Fruit fly (Drosophila melanogaster) whole organism, prepupa: ENCODE measurements around the gene ebi.

Experiments used
- Blimp-1 ChIP-seq: fragments of 200-800 bp; sonication (Bioruptor generic); optimal IDR thresholded peaks from 3 replicates; lab custom pipeline; 2017; ENCODE audit warnings: missing biosample characterization, missing genetic modification characterization, mild to moderate bottlenecking, moderate library complexity, missing genetic modification reagents
- CG10669 ChIP-seq: fragments of 200-800 bp; sonication (Bioruptor generic); optimal IDR thresholded peaks from 3 replicates; lab custom pipeline; 2018; ENCODE audit warnings: missing biosample characterization, mild to moderate bottlenecking, missing genetic modification characterization, moderate library complexity
- CG11294 ChIP-seq: fragments of 200-800 bp; sonication (Bioruptor generic); IDR thresholded peaks from 2 replicates; pipeline ENCODE4 v1.3.6; 2022; ENCODE audit warnings: missing biosample characterization, missing genetic modification characterization
- CG11762 ChIP-seq: fragments of 200-800 bp; sonication (Bioruptor generic); optimal IDR thresholded peaks from 3 replicates; lab custom pipeline; 2016; ENCODE audit warnings: missing biosample characterization, missing genetic modification characterization; ENCODE audit not compliant: insufficient read depth
- CG11902 ChIP-seq: fragments of 200-800 bp; sonication (Bioruptor generic); optimal IDR thresholded peaks from 3 replicates; lab custom pipeline; 2016; ENCODE audit warnings: missing biosample characterization, missing genetic modification characterization
- CG15336 ChIP-seq: fragments of 200-800 bp; sonication (Bioruptor generic); IDR thresholded peaks from 2 replicates; pipeline ENCODE4 v1.3.6; 2022; ENCODE audit warnings: missing biosample characterization, missing genetic modification characterization
- CG1621 ChIP-seq: fragments of 200-800 bp; sonication (Bioruptor generic); optimal IDR thresholded peaks from 3 replicates; lab custom pipeline; 2018; ENCODE audit warnings: missing biosample characterization, mild to moderate bottlenecking, missing genetic modification characterization
- CG16779 ChIP-seq: fragments of 200-800 bp; sonication (Bioruptor generic); optimal IDR thresholded peaks from 3 replicates; lab custom pipeline; 2017; ENCODE audit warnings: missing biosample characterization, mild to moderate bottlenecking, missing genetic modification characterization
- CG3032 ChIP-seq: fragments of 200-800 bp; optimal IDR thresholded peaks from 2 replicates; lab custom pipeline; 2019; ENCODE audit warnings: missing biosample characterization, mild to moderate bottlenecking, missing genetic modification characterization, moderate library complexity
- CG31627 ChIP-seq: fragments of 200-800 bp; sonication (Bioruptor generic); optimal IDR thresholded peaks from 3 replicates; lab custom pipeline; 2016; ENCODE audit warnings: missing biosample characterization, missing genetic modification characterization
- CG32006 ChIP-seq: fragments of 200-800 bp; sonication (Bioruptor generic); optimal IDR thresholded peaks from 3 replicates; lab custom pipeline; 2017; ENCODE audit warnings: missing biosample characterization, mild to moderate bottlenecking, missing genetic modification characterization
- CG34406 ChIP-seq: fragments of 200-800 bp; sonication (Bioruptor generic); optimal IDR thresholded peaks from 3 replicates; lab custom pipeline; 2016; ENCODE audit warnings: missing biosample characterization, missing genetic modification characterization
- CG3919 ChIP-seq: fragments of 200-800 bp; sonication (Bioruptor generic); optimal IDR thresholded peaks from 3 replicates; lab custom pipeline; 2016; ENCODE audit warnings: missing biosample characterization, missing genetic modification characterization
- CG4318 ChIP-seq: fragments of 200-800 bp; sonication (Bioruptor generic); optimal IDR thresholded peaks from 3 replicates; lab custom pipeline; 2017; ENCODE audit warnings: missing biosample characterization, mild to moderate bottlenecking, missing genetic modification characterization
- CG6163 ChIP-seq: fragments of 200-800 bp; sonication (Bioruptor generic); IDR thresholded peaks from 3 replicates; pipeline ENCODE4 v1.3.6; 2022; ENCODE audit warnings: missing biosample characterization, missing genetic modification characterization
- CG6276 ChIP-seq: fragments of 200-800 bp; sonication (Bioruptor generic); optimal IDR thresholded peaks from 2 replicates; lab custom pipeline; 2017; ENCODE audit warnings: missing biosample characterization, mild to moderate bottlenecking, missing genetic modification characterization
- CG6792 ChIP-seq: fragments of 200-800 bp; sonication (Bioruptor generic); optimal IDR thresholded peaks from 3 replicates; lab custom pipeline; 2016; ENCODE audit warnings: missing biosample characterization, missing genetic modification characterization
- CG8319 ChIP-seq: fragments of 200-800 bp; sonication (Bioruptor generic); optimal IDR thresholded peaks from 3 replicates; lab custom pipeline; 2016; ENCODE audit warnings: missing biosample characterization, missing genetic modification characterization
- CG9139 ChIP-seq: fragments of 200-800 bp; sonication (Bioruptor generic); optimal IDR thresholded peaks from 3 replicates; lab custom pipeline; 2017; ENCODE audit warnings: missing biosample characterization, mild to moderate bottlenecking, missing genetic modification characterization
- Eip75B ChIP-seq: fragments of 200-800 bp; sonication (Bioruptor generic); optimal IDR thresholded peaks from 3 replicates; lab custom pipeline; 2016; ENCODE audit warnings: missing biosample characterization, missing genetic modification characterization
- Eip93F ChIP-seq: fragments of 200-800 bp; sonication (Bioruptor generic); optimal IDR thresholded peaks from 2 replicates; lab custom pipeline; 2016; ENCODE audit warnings: missing biosample characterization, mild to moderate bottlenecking, missing genetic modification characterization
- Ets21C ChIP-seq: fragments of 200-800 bp; sonication (Bioruptor generic); optimal IDR thresholded peaks from 3 replicates; lab custom pipeline; 2016; ENCODE audit warnings: missing biosample characterization, missing genetic modification characterization
- Ets96B ChIP-seq: fragments of 200-800 bp; optimal IDR thresholded peaks from 2 replicates; lab custom pipeline; 2019; ENCODE audit warnings: missing biosample characterization, mild to moderate bottlenecking, missing genetic modification characterization, moderate library complexity
- Hr38 ChIP-seq: sonication (Bioruptor generic); optimal IDR thresholded peaks from 2 replicates; lab custom pipeline; 2016; ENCODE audit warnings: missing biosample characterization, missing genetic modification characterization
- Hr39 ChIP-seq: fragments of 200-800 bp; sonication (Bioruptor generic); optimal IDR thresholded peaks from 2 replicates; lab custom pipeline; 2016; ENCODE audit warnings: missing biosample characterization, missing genetic modification characterization
- Met ChIP-seq: fragments of 200-800 bp; sonication (Bioruptor generic); optimal IDR thresholded peaks from 3 replicates; lab custom pipeline; 2016; ENCODE audit warnings: missing biosample characterization, missing genetic modification characterization
- OdsH ChIP-seq: fragments of 200-800 bp; sonication (Bioruptor generic); optimal IDR thresholded peaks from 3 replicates; lab custom pipeline; 2016; ENCODE audit warnings: missing biosample characterization, missing genetic modification characterization
- Smox ChIP-seq: fragments of 200-800 bp; sonication (Bioruptor generic); optimal IDR thresholded peaks from 3 replicates; lab custom pipeline; 2016; ENCODE audit warnings: missing biosample characterization, missing genetic modification characterization
- Sox102F ChIP-seq: fragments of 200-800 bp; sonication (Bioruptor generic); optimal IDR thresholded peaks from 2 replicates; lab custom pipeline; 2016; ENCODE audit warnings: missing biosample characterization, mild to moderate bottlenecking, missing genetic modification characterization
- Sox14 ChIP-seq: fragments of 200-800 bp; sonication (Bioruptor generic); optimal IDR thresholded peaks from 3 replicates; lab custom pipeline; 2016; ENCODE audit warnings: missing biosample characterization, missing genetic modification characterization
- Sox15 ChIP-seq: fragments of 200-800 bp; sonication (Bioruptor generic); optimal IDR thresholded peaks from 3 replicates; lab custom pipeline; 2016; ENCODE audit warnings: missing biosample characterization, missing genetic modification characterization
- achi ChIP-seq: fragments of 200-800 bp; sonication (Bioruptor generic); optimal IDR thresholded peaks from 3 replicates; lab custom pipeline; 2016; ENCODE audit warnings: missing biosample characterization, missing genetic modification characterization
- cyc ChIP-seq: fragments of 200-800 bp; sonication (Bioruptor generic); optimal IDR thresholded peaks from 3 replicates; lab custom pipeline; 2016; ENCODE audit warnings: missing biosample characterization, missing genetic modification characterization
- dac ChIP-seq: fragments of 200-800 bp; sonication (Bioruptor generic); optimal IDR thresholded peaks from 2 replicates; lab custom pipeline; 2017; ENCODE audit warnings: missing biosample characterization, mild to moderate bottlenecking, missing genetic modification characterization
- eg ChIP-seq: fragments of 200-800 bp; sonication (Bioruptor generic); IDR thresholded peaks from 3 replicates; pipeline ENCODE4 v1.3.6; 2022; ENCODE audit warnings: missing biosample characterization, missing genetic modification characterization
- esn ChIP-seq: fragments of 200-800 bp; sonication (Bioruptor generic); optimal IDR thresholded peaks from 2 replicates; lab custom pipeline; 2016; ENCODE audit warnings: missing biosample characterization, mild to moderate bottlenecking, missing genetic modification characterization, moderate library complexity
- fd59A ChIP-seq: fragments of 200-800 bp; sonication (Bioruptor generic); optimal IDR thresholded peaks from 2 replicates; lab custom pipeline; 2017; ENCODE audit warnings: missing biosample characterization, mild to moderate bottlenecking, missing genetic modification characterization, missing genetic modification reagents
- fd85E ChIP-seq: fragments of 200-800 bp; sonication (Bioruptor generic); optimal IDR thresholded peaks from 3 replicates; lab custom pipeline; 2016; ENCODE audit warnings: missing biosample characterization, missing genetic modification characterization
- fkh ChIP-seq: fragments of 200-800 bp; sonication (Bioruptor generic); optimal IDR thresholded peaks from 3 replicates; lab custom pipeline; 2017; ENCODE audit warnings: missing biosample characterization, mild to moderate bottlenecking, missing genetic modification characterization, moderate library complexity
- lz ChIP-seq: fragments of 200-800 bp; sonication (Bioruptor generic); optimal IDR thresholded peaks from 3 replicates; lab custom pipeline; 2016; ENCODE audit warnings: missing biosample characterization, missing genetic modification characterization
- pdm3 ChIP-seq: fragments of 200-800 bp; sonication (Bioruptor generic); optimal IDR thresholded peaks from 3 replicates; lab custom pipeline; 2016; ENCODE audit warnings: missing biosample characterization, missing genetic modification characterization
- salr ChIP-seq, 2 experiments: fragments of 200-800 bp; sonication (Bioruptor generic); optimal IDR thresholded peaks; 3 replicates each; lab custom pipeline; 2016 to 2018; ENCODE audit warnings: missing biosample characterization in 2 of 2, missing genetic modification characterization in 2 of 2, mild to moderate bottlenecking in 1 of 2
- spab ChIP-seq: fragments of 200-800 bp; sonication (Bioruptor generic); optimal IDR thresholded peaks from 2 replicates; lab custom pipeline; 2017; ENCODE audit warnings: missing biosample characterization, mild to moderate bottlenecking, missing genetic modification characterization, missing genetic modification reagents
- ss ChIP-seq, 2 experiments: fragments of 200-800 bp; sonication (Bioruptor generic); optimal IDR thresholded peaks; 2 replicates in 1 of 2; 3 replicates in 1 of 2; lab custom pipeline; 2017 to 2018; ENCODE audit warnings: mild to moderate bottlenecking in 2 of 2, missing biosample characterization in 2 of 2, missing genetic modification characterization in 2 of 2, moderate library complexity in 1 of 2
- svp ChIP-seq: fragments of 200-800 bp; sonication (Bioruptor generic); peaks from one replicate; lab custom pipeline; 2016; ENCODE audit warnings: missing biosample characterization, missing genetic modification characterization
- topi ChIP-seq: fragments of 200-800 bp; sonication (Bioruptor generic); optimal IDR thresholded peaks from 3 replicates; lab custom pipeline; 2016; ENCODE audit warnings: missing biosample characterization, missing genetic modification characterization
- vri ChIP-seq: fragments of 200-800 bp; sonication (Bioruptor generic); optimal IDR thresholded peaks from 3 replicates; lab custom pipeline; 2016; ENCODE audit warnings: missing biosample characterization, mild to moderate bottlenecking, missing genetic modification characterization

The ebi gene

DNA sequence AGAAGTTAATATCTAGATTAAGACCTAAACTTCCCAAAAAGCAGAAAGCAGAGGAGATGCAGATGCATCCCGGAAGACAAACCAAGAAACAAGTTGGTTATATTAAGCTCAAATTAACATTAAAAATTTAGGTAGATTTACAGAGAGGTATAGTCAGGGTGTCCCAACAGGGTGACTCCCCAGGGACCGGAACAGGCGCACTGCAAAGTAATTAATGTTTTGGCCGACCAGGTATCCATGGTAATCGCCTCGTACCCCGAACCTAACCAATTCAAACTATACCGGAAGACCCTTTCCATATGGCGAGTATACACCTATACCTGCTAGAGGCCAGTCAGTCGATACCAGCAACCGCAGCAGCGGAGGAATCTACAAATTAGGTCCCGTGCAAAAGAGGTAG is 7.7 kb downstream of the ebi start, which contains the start of gene BBS8:
BBS8 (plus strand) TSS at position 301 of the 400 bp plus-strand sequence.
- TF ChIP-seq Ets21C (GFP tag; lab: Kevin White, UChicago) (no peak), Smox (no peak), CG32006 (GFP tag; lab: Kevin White, UChicago) (no peak), salr (GFP tag; optimal IDR thresholded peaks at IDR 0.05; lab: Kevin White, UChicago) (no peak), fd59A (GFP tag; lab: Kevin White, UChicago) (no peak), fkh (GFP tag; lab: Kevin White, UChicago) (no peak), Eip93F (GFP tag; lab: Kevin White, UChicago) (no peak), dac (no peak), Sox102F (GFP tag; lab: Kevin White, UChicago) (no peak), lz (GFP tag; lab: Kevin White, UChicago) (no peak), CG4318 (GFP tag; lab: Kevin White, UChicago) (no peak), CG11902 (GFP tag; lab: Kevin White, UChicago) (no peak), OdsH (GFP tag; lab: Kevin White, UChicago) (no peak), pdm3 (GFP tag; lab: Kevin White, UChicago) (no peak), CG6276 (GFP tag; lab: Kevin White, UChicago) (no peak), CG34406 (no peak), CG15336 (GFP tag; lab: Robert Waterston, UW) (no peak)

DNA sequence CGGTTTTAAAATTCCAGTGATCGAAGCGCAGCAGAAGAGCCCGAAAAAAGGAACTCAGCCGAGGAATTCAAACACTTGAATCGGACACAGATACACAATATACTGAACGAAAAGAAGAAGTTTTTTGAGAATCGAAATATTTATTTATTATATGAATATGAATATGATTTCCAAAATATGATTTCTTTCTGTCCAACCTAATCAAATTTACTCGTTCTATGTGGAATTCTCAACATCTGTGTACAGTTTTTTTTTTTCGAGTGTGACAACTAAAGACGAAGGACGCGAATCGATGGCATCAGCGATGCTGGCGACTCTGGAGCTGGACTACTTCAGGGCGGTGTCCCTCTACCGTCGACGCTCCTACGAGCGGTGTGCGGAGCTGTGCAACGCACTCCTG is 8.3 kb downstream of the ebi start:
- TF ChIP-seq CG3032 (tag; lab: Kevin White, UChicago) (peak; percentile 24), Ets96B (tag; lab: Kevin White, UChicago) (peak; percentile 28), CG16779 (tag; lab: Kevin White, UChicago) (peak; percentile 36), Sox102F (GFP tag; lab: Kevin White, UChicago) (peak; percentile 86), esn (GFP tag; lab: Kevin White, UChicago) (peak; percentile 90), CG11762 (GFP tag; lab: Kevin White, UChicago) (no peak), OdsH (GFP tag; lab: Kevin White, UChicago) (peak; percentile 56), Met (peak; percentile 86), CG6792 (GFP tag; lab: Kevin White, UChicago) (peak; percentile 68), pdm3 (GFP tag; lab: Kevin White, UChicago) (peak; percentile 59), Sox14 (GFP tag; lab: Kevin White, UChicago) (peak; percentile 69), CG4318 (GFP tag; lab: Kevin White, UChicago) (no peak), CG3919 (GFP tag; lab: Kevin White, UChicago) (peak; percentile 74), CG15336 (GFP tag; lab: Robert Waterston, UW) (peak; percentile 12; the same call in 1 of the 2 replicates), Sox15 (GFP tag; lab: Kevin White, UChicago) (no peak), CG32006 (GFP tag; lab: Kevin White, UChicago) (peak; percentile 25), Ets21C (GFP tag; lab: Kevin White, UChicago) (peak; percentile 42), eg (GFP tag; lab: Robert Waterston, UW) (no peak), spab (GFP tag; lab: Kevin White, UChicago) (peak; percentile 1), svp (GFP tag; lab: Kevin White, UChicago) (peak; percentile 93), CG11294 (no peak), Hr39 (peak; percentile 77), Hr38 (GFP tag; lab: Kevin White, UChicago) (no peak), Eip93F (GFP tag; lab: Kevin White, UChicago) (peak; percentile 65), CG8319 (GFP tag; lab: Kevin White, UChicago) (peak; percentile 14), Eip75B (GFP tag; lab: Kevin White, UChicago) (peak; percentile 75), Smox (peak; percentile 83), CG31627 (GFP tag; lab: Kevin White, UChicago) (peak; percentile 78), CG9139 (GFP tag; lab: Kevin White, UChicago) (no peak), achi (GFP tag; lab: Kevin White, UChicago) (peak; percentile 62), CG11902 (GFP tag; lab: Kevin White, UChicago) (peak; percentile 13), vri (GFP tag; lab: Kevin White, UChicago) (peak; percentile 89), cyc (peak; percentile 78), dac (no peak), topi (GFP tag; lab: Kevin White, UChicago) (peak; percentile 83), fd85E (no peak), fkh (GFP tag; lab: Kevin White, UChicago) (no peak), CG34406 (peak; percentile 49), CG10669 (GFP tag; lab: Kevin White, UChicago) (peak; percentile 10), ss (GFP tag; optimal IDR thresholded peaks at IDR 0.05; lab: Kevin White, UChicago) (peak in 1 of 2 experiments; percentile 11), lz (GFP tag; lab: Kevin White, UChicago) (peak; percentile 79), CG6163 (peak; percentile 66; the same call in 2 of the 3 replicates), CG1621 (tag; lab: Kevin White, UChicago) (peak; percentile 5), Blimp-1 (GFP tag; lab: Kevin White, UChicago) (peak; percentile 7)
